Fruit fly (Drosophila melanogaster) S2 (cell line): ENCODE results near the gene CG31800.

Experiments
- CG8478 ChIP-seq: fragments of >200 bp; optimal IDR thresholded peaks from 2 replicates; lab custom pipeline; 2018
- CTCF ChIP-seq, 2 experiments: fragments of >200 bp; optimal IDR thresholded peaks; 2 replicates each; lab custom pipeline; 2018

DNA sequence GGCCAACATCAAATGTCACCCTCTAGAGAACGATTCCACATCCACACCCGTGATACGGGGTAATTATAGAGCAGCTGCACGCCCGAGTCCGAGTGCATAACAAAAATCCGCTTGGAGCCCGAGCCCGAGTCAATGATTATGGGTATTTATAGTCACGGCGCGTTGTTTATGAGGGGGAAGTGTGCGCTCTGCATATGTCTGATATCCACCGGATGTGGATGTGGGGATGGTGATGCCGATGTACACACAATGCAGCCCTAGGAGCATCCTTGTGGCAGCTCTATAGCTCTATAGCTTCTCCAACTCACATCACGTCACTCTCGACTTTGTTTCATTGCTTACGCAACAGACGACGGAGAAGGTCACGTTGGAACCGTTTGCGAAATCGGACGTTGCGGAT, 3.1 kb upstream of the CG31800 start:
- TF ChIP-seq CTCF (optimal IDR thresholded peaks at IDR 0.05; lab: Kevin White, UChicago): no peak
- TF ChIP-seq CG8478 (lab: Kevin White, UChicago): no peak
